Fruit fly (Drosophila melanogaster) whole organism, embryonic: ENCODE data around the gene Lcp65Aa.

ENCODE experiments used
- Blimp-1 ChIP-seq: fragments of 200-800 bp; sonication (Bioruptor generic); optimal IDR thresholded peaks from 3 replicates; lab custom pipeline; 2018; ENCODE audit warnings: missing biosample characterization, missing genetic modification characterization, mild to moderate bottlenecking, moderate library complexity, missing genetic modification reagents
- CG15011 ChIP-seq: fragments of 200-800 bp; sonication (Bioruptor generic); optimal IDR thresholded peaks from 3 replicates; lab custom pipeline; 2018; ENCODE audit warnings: missing biosample characterization, mild to moderate bottlenecking, missing genetic modification characterization
- CG5245 ChIP-seq: fragments of 200-800 bp; sonication (Bioruptor generic); optimal IDR thresholded peaks from 3 replicates; lab custom pipeline; 2016; ENCODE audit warnings: missing biosample characterization, missing genetic modification characterization
- ind ChIP-seq: fragments of 200-800 bp; sonication (Bioruptor generic); optimal IDR thresholded peaks from 3 replicates; lab custom pipeline; 2016; ENCODE audit warnings: missing biosample characterization, missing genetic modification characterization
- mld ChIP-seq: fragments of 200-800 bp; sonication (Bioruptor generic); IDR thresholded peaks from 3 replicates; pipeline ENCODE4 v1.3.6; 2022; ENCODE audit warnings: missing biosample characterization, missing genetic modification characterization; ENCODE audit not compliant: partially characterized antibody

DNA sequence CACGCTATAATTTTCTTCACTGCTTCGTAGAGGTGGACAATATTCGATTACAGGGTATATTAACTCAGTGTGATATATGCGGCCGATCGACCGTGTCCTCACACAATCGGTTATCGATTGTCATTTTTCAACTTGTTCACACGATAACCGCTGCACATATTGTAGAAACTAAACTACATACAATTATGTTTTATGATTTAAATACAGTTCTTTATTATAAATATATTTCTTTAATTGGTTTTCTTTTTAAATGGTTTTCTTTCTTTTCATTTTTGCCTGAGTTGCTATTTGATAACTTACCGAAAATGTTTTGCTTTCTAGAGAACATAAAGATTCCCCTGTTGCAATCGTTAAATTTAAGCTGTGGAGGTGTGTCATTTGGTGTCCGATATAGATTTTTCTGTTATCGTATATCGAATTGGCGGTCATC lies 22.7 kb downstream of the Lcp65Aa start, which contains the start of the genes fmt and CG7376:
- no peak for TF ChIP-seq CG5245 (GFP tag; lab: Kevin White, UChicago)
- TF ChIP-seq ind (GFP tag; lab: Kevin White, UChicago): peak; percentile 31
- no peak for TF ChIP-seq Blimp-1 (GFP tag; lab: Kevin White, UChicago)
- TF ChIP-seq CG15011 (GFP tag; lab: Kevin White, UChicago): no peak
- peak; percentile 61; the same call in 2 of the 3 replicates for TF ChIP-seq mld (GFP tag; lab: Robert Waterston, UW)
